Worm (Caenorhabditis elegans) whole organism, L4 larva: ENCODE results near the gene sars-2.
"Not testable (repeated sequence)": the region's sequence is repeated elsewhere in the genome, so short reads cannot be mapped to it uniquely, and the experiment has no call there.

Experiments
- F44E2.7 ChIP-seq: fragments of 200-800 bp; sonication (Bioruptor generic); IDR thresholded peaks from 2 replicates; pipeline ENCODE4 v2.1.2; 2022; ENCODE audit warnings: missing genetic modification characterization, missing compliant biosample characterization
- F49E8.2 ChIP-seq: sonication (generic microtip); optimal IDR thresholded peaks from 2 replicates; lab custom pipeline; 2016; ENCODE audit warnings: missing compliant biosample characterization, mild to moderate bottlenecking, missing genetic modification characterization, borderline replicate concordance
- ZK546.5 ChIP-seq, 2 experiments: sonication (generic microtip); optimal IDR thresholded peaks; 2 replicates each; lab custom pipeline; 2017; ENCODE audit warnings: missing biosample characterization in 2 of 2, missing genetic modification characterization in 2 of 2
- aha-1 ChIP-seq: fragments of 150-350 bp; peaks from one replicate; lab custom pipeline; 2014; ENCODE audit warnings: missing biosample characterization, missing genetic modification characterization
- attf-4 ChIP-seq: sonication (generic microtip); optimal IDR thresholded peaks from 3 replicates; lab custom pipeline; 2017; ENCODE audit warnings: missing biosample characterization, missing genetic modification characterization
- ceh-28 ChIP-seq: fragments of 150-350 bp; optimal IDR thresholded peaks from 2 replicates; lab custom pipeline; 2014; ENCODE audit warnings: missing biosample characterization, missing genetic modification reagents, missing genetic modification characterization
- daf-16 ChIP-seq, 3 experiments: sonication (generic microtip); optimal IDR thresholded peaks; 2 replicates each; lab custom pipeline; 2016 to 2017; ENCODE audit warnings: missing genetic modification characterization in 3 of 3, missing genetic modification reagents in 3 of 3, mild to moderate bottlenecking in 2 of 3, missing compliant biosample characterization in 2 of 3, missing biosample characterization in 1 of 3, moderate library complexity in 1 of 3
- daf-19 ChIP-seq: fragments of 200-800 bp; sonication (Bioruptor generic); conservative IDR thresholded peaks from 2 replicates; pipeline ENCODE4 v1.3.6; 2022; ENCODE audit warnings: missing genetic modification characterization, missing compliant biosample characterization
- dpl-1 ChIP-seq: fragments of 150-350 bp; optimal IDR thresholded peaks from 2 replicates; lab custom pipeline; 2014; ENCODE audit warnings: missing biosample characterization, missing genetic modification reagents, missing genetic modification characterization
- lin-15B ChIP-seq: fragments of 150-350 bp; sonication (generic microtip); optimal IDR thresholded peaks from 3 replicates; lab custom pipeline; 2014; ENCODE audit warnings: missing biosample characterization, missing genetic modification characterization
- lin-38 ChIP-seq: fragments of 200-800 bp; sonication (Bioruptor generic); IDR thresholded peaks from 2 replicates; pipeline ENCODE4 v1.3.6; 2022; ENCODE audit warnings: missing genetic modification reagents, missing genetic modification characterization, missing compliant biosample characterization
- mdl-1 ChIP-seq, 2 experiments: fragments of 150-350 bp in 1 of 2; sonication (generic microtip) in 1 of 2; optimal IDR thresholded peaks; 2 replicates each; lab custom pipeline; 2014 to 2017; ENCODE audit warnings: missing biosample characterization in 2 of 2, missing genetic modification characterization in 2 of 2
- mes-2 ChIP-seq: sonication (generic microtip); optimal IDR thresholded peaks from 2 replicates; lab custom pipeline; 2016; ENCODE audit warnings: missing genotype, mild to moderate bottlenecking, missing genetic modification characterization, missing compliant biosample characterization; ENCODE audit not compliant: poor library complexity, severe bottlenecking
- mxl-2 ChIP-seq: fragments of 200-800 bp; sonication (Bioruptor generic); conservative IDR thresholded peaks from 2 replicates; pipeline ENCODE4 v1.3.6; 2022; ENCODE audit warnings: missing genetic modification reagents, missing genetic modification characterization, missing compliant biosample characterization
- mxl-3 ChIP-seq: fragments of 200-800 bp; sonication (Bioruptor generic); optimal IDR thresholded peaks from 2 replicates; lab custom pipeline; 2018; ENCODE audit warnings: mild to moderate bottlenecking, missing genetic modification characterization, missing compliant biosample characterization
- nhr-102 ChIP-seq: sonication (generic microtip); optimal IDR thresholded peaks from 2 replicates; lab custom pipeline; 2016; ENCODE audit warnings: mild to moderate bottlenecking, missing genetic modification characterization, moderate library complexity, missing compliant biosample characterization
- nhr-11 ChIP-seq: fragments of 150-350 bp; optimal IDR thresholded peaks from 2 replicates; lab custom pipeline; 2014; ENCODE audit warnings: missing biosample characterization, missing genetic modification characterization
- nhr-28 ChIP-seq: fragments of 150-350 bp; optimal IDR thresholded peaks from 2 replicates; lab custom pipeline; 2014; ENCODE audit warnings: missing biosample characterization, missing genetic modification characterization
- nhr-41 ChIP-seq: fragments of 200-800 bp; sonication (Bioruptor generic); IDR thresholded peaks from 2 replicates; pipeline ENCODE4 v1.3.6; 2022; ENCODE audit warnings: missing genetic modification reagents, missing genetic modification characterization, missing compliant biosample characterization
- nhr-42 ChIP-seq: fragments of 200-800 bp; sonication (Bioruptor generic); IDR thresholded peaks from 2 replicates; pipeline ENCODE4 v1.3.6; 2022; ENCODE audit warnings: missing genetic modification characterization, missing compliant biosample characterization
- nhr-48 ChIP-seq: sonication (generic microtip); optimal IDR thresholded peaks from 2 replicates; lab custom pipeline; 2016; ENCODE audit warnings: mild to moderate bottlenecking, missing genetic modification characterization, missing compliant biosample characterization
- pha-4 ChIP-seq, 2 experiments: fragments of 150-350 bp in 1 of 2; fragments of 200-800 bp in 1 of 2; sonication (Bioruptor generic) in 1 of 2; IDR thresholded peaks in 1 of 2; optimal IDR thresholded peaks in 1 of 2; 2 replicates each; pipeline versions ENCODE4 v1.3.6 to Lab custom; 2014 to 2022; ENCODE audit warnings: missing genetic modification characterization in 2 of 2, missing genetic modification reagents in 2 of 2, missing biosample characterization in 1 of 2, missing compliant biosample characterization in 1 of 2
- pqm-1 ChIP-seq: sonication (generic microtip); optimal IDR thresholded peaks from 2 replicates; lab custom pipeline; 2017; ENCODE audit warnings: missing biosample characterization, missing genetic modification characterization
- set-16 ChIP-seq: fragments of 200-800 bp; sonication (Bioruptor generic); IDR thresholded peaks from 2 replicates; pipeline ENCODE4 v1.3.6; 2022; ENCODE audit warnings: missing genetic modification reagents, missing genetic modification characterization, missing compliant biosample characterization
- snpc-1.2 ChIP-seq: fragments of 200-800 bp; sonication (Bioruptor generic); IDR thresholded peaks from 2 replicates; pipeline ENCODE4 v1.3.6; 2022; ENCODE audit warnings: missing genetic modification reagents, missing genetic modification characterization, missing compliant biosample characterization

sars-2 gene

ce11 chrIV:4357296-4357695 lies at the start of gene sars-2 (continued):
- TF ChIP-seq mdl-1 (tag; optimal IDR thresholded peaks at IDR 0.05; lab: Kevin White, UChicago), result no peak
- TF ChIP-seq ceh-28 (tag; lab: Kevin White, UChicago), result no peak
- TF ChIP-seq F49E8.2 (tag; lab: Kevin White, UChicago), result no peak

- peak; percentile 92 for TF ChIP-seq set-16
These were observed 45.0 kb upstream of the sars-2 start for ce11 chrIV:4312394-4312793.

DNA sequence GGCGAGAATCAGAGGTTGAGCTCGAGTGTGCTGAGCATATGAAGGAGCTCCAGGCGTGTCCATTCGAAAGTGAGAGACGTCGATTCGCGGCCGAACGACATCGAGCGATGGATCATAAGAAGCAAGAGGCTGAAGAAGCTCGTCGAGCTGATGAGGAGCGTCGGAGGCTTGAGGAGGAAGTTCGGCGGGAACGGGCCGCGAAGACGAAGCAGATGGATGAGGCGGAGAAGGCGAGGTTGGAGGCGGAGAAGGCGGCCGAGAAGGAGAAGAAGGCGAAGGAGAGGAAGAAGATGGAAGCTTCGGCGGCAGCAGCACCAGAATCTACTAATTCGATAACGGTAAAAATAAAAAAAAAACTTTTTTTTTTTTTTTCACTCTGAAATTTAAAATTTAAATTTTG lies 44.3 kb upstream of the sars-2 start:
- peak; percentile 93 for TF ChIP-seq set-16
- 0 out of 2 replicates have a peak, but pooled peaks have one; percentile 23 for TF ChIP-seq pha-4 (GFP tag; IDR thresholded peaks at IDR 0.05; lab: Robert Waterston, UW)
- not testable (repeated sequence) for TF ChIP-seq pha-4 (tag; optimal IDR thresholded peaks at IDR 0.05; lab: Kevin White, UChicago)
- TF ChIP-seq, all 104 proteins: peak for 2; not testable (repeated sequence) for 102

- TF ChIP-seq lin-38 (GFP tag; lab: Robert Waterston, UW) (peak; percentile 27), F49E8.2 (tag; lab: Kevin White, UChicago) (no peak), attf-4 (tag; lab: Kevin White, UChicago) (no peak)
These were observed 40.5 kb upstream of the sars-2 start, which contains the start of gene Y24D9B.1 for ce11 chrIV:4316813-4317408. Y24D9B.1 (plus strand) TSS chrIV:4317358.

DNA sequence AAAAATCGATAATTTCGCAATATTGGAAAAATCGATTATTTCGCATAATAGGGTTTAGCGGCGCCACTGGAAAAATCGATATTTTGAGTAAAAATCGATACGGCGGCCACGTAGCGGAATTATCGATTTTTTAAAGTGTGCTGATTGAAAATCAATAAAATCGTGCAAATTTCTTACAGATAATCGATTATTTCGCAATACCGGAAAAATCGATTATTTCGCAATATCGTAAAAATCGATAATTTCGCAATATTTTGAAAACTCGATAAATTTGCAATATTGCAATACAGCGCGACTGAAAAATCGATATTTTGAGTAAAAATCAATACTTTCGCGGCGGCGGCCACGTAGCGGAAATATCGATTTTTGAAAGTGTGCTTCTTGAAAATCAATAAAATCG lies 39.8 kb upstream of the sars-2 start:
- TF ChIP-seq ceh-28 (tag; lab: Kevin White, UChicago) (peak; percentile 95), ZK546.5 (tag; optimal IDR thresholded peaks at IDR 0.05; lab: Kevin White, UChicago) (no peak)
- TF ChIP-seq, all 104 proteins: peak for 1

ce11 chrIV:4318056-4318455 lies 39.4 kb upstream of the sars-2 start:
- no peak for TF ChIP-seq mxl-2 (GFP tag; lab: Robert Waterston, UW)
- TF ChIP-seq mes-2 (tag; lab: Kevin White, UChicago), result no peak
- peak; percentile 43 for TF ChIP-seq ceh-28 (tag; lab: Kevin White, UChicago)

ce11 chrIV:4319473-4319872 lies 38.0 kb upstream of the sars-2 start:
- TF ChIP-seq lin-38 (GFP tag; lab: Robert Waterston, UW), result 0 out of 2 replicates have a peak, but pooled peaks have one; percentile 11
- TF ChIP-seq ceh-28 (tag; lab: Kevin White, UChicago), result peak; percentile 93
- no peak for TF ChIP-seq lin-15B (tag; lab: Kevin White, UChicago)
- TF ChIP-seq nhr-48 (tag; lab: Kevin White, UChicago), result no peak
- TF ChIP-seq daf-19 (GFP tag; lab: Robert Waterston, UW), result no peak
- 0 out of 2 replicates have a peak, but pooled peaks have one; percentile 8 for TF ChIP-seq snpc-1.2 (GFP tag; lab: Robert Waterston, UW)
- TF ChIP-seq nhr-11 (tag; lab: Kevin White, UChicago), result no peak
- 0 out of 2 replicates have a peak, but pooled peaks have one; percentile 14 for TF ChIP-seq F44E2.7 (GFP tag; lab: Robert Waterston, UW)

DNA sequence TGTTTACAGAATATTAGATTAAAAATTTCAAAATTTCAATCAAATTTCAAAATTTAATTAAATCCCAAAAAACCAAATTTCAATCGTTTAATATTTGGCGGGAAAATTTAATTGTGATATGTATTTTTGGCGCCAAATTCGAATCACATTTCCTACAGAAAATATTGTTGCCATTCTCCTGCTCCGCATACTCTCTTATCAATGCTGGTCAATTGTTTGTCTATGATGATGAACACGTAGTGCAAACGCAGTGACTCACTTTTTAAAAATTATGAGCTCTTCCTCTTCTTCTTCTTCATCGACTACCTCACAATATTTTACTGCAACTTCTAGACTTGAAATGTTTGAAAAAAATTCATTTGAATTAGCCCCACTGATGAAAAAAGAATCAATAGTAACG lies 31.0 kb upstream of the sars-2 start, which contains the start of gene trpl-2:
trpl-2 (plus strand) TSS at position 210 of the 400 bp plus-strand sequence.
- TF ChIP-seq nhr-102, result no peak
- TF ChIP-seq daf-16 (GFP tag; optimal IDR thresholded peaks at IDR 0.05; lab: Kevin White, UChicago), result no peak
- TF ChIP-seq daf-16 (tag; optimal IDR thresholded peaks at IDR 0.05; lab: Kevin White, UChicago), result peak; percentile 48
- TF ChIP-seq nhr-48 (tag; lab: Kevin White, UChicago), result no peak
- peak; percentile 9 for TF ChIP-seq dpl-1
- no peak for TF ChIP-seq mxl-3 (GFP tag; lab: Kevin White, UChicago)
- no peak for TF ChIP-seq nhr-42 (GFP tag; lab: Robert Waterston, UW)
- no peak for TF ChIP-seq nhr-41 (GFP tag; lab: Robert Waterston, UW)
- peak; percentile 33 for TF ChIP-seq pqm-1 (tag; lab: Kevin White, UChicago)
- TF ChIP-seq aha-1 (tag; lab: Kevin White, UChicago), result peak; percentile 44
- peak; percentile 71 for TF ChIP-seq nhr-28 (tag; lab: Kevin White, UChicago)
- TF ChIP-seq, all 104 proteins: peak for 5
